Worm (Caenorhabditis elegans) whole organism, L4 larva: Measurements from ENCODE around the gene apc-11.

ENCODE experiments used
- R02D3.7 ChIP-seq: fragments of 150-350 bp; sonication (generic microtip); optimal IDR thresholded peaks from 3 replicates; lab custom pipeline; 2014; ENCODE audit warnings: missing biosample characterization, missing genetic modification characterization
- aly-2 ChIP-seq: sonication (generic microtip); optimal IDR thresholded peaks from 2 replicates; lab custom pipeline; 2018; ENCODE audit warnings: missing biosample characterization, missing genetic modification characterization
- lir-3 ChIP-seq: sonication (generic microtip); optimal IDR thresholded peaks from 2 replicates; lab custom pipeline; 2016; ENCODE audit warnings: mild to moderate bottlenecking, missing genetic modification characterization, missing compliant biosample characterization
- lsy-2 ChIP-seq, 2 experiments: fragments of 150-350 bp in 1 of 2; sonication (generic microtip) in 1 of 2; optimal IDR thresholded peaks; 2 replicates each; lab custom pipeline; 2014 to 2017; ENCODE audit warnings: missing biosample characterization in 2 of 2, missing genetic modification characterization in 2 of 2
- mdl-1 ChIP-seq, 2 experiments: fragments of 150-350 bp in 1 of 2; sonication (generic microtip) in 1 of 2; optimal IDR thresholded peaks; 2 replicates each; lab custom pipeline; 2014 to 2017; ENCODE audit warnings: missing biosample characterization in 2 of 2, missing genetic modification characterization in 2 of 2
- nhr-10 ChIP-seq: fragments of 150-350 bp; optimal IDR thresholded peaks from 2 replicates; lab custom pipeline; 2014; ENCODE audit warnings: missing biosample characterization, missing genetic modification characterization
- nhr-28 ChIP-seq: fragments of 150-350 bp; optimal IDR thresholded peaks from 2 replicates; lab custom pipeline; 2014; ENCODE audit warnings: missing biosample characterization, missing genetic modification characterization
- snpc-4 ChIP-seq: fragments of 150-350 bp; optimal IDR thresholded peaks from 2 replicates; lab custom pipeline; 2014; ENCODE audit warnings: missing biosample characterization, missing genetic modification characterization
- zag-1 ChIP-seq: fragments of 150-350 bp; optimal IDR thresholded peaks from 2 replicates; lab custom pipeline; 2014; ENCODE audit warnings: missing biosample characterization, missing genetic modification characterization
- ztf-11 ChIP-seq: fragments of 150-350 bp; optimal IDR thresholded peaks from 2 replicates; lab custom pipeline; 2014; ENCODE audit warnings: missing biosample characterization, missing genetic modification characterization

DNA sequence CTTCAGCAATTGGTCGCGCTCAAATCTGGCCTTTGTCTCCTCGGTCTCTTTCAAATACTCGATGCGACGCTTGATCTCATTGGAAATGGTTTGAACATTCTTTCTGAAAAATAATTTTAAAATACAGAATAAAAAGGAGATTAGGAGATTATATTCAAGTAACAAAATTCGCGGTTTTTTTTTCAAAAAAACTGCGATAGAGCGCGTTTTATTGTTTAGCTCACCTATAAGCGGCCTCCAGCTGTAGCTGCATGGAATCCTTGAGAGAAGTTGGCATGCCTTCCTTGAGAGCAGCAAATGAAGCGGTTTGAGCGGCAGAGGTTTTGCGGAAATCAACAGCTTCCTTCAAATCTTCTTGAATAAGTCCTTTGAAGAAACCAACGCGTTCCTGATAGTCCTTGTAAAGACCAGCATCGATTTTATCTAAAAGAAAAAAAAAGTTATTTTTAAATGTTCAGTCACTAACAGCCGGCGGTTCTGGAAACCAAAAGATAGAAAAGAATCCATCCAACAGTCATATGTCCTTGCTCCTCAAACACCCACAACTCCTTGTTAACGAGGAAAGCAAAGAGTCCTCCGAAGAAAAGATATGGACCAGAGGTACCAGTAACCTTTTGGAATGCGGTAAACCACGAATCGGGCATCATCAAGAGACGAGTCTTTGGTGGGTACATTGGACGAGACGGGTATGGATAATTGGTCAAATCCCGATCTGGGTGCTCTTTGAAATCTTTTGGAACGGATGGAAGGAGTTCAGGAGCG, 719 bp upstream of the apc-11 start:
- no peak for TF ChIP-seq lir-3 (tag; lab: Kevin White, UChicago)
- TF ChIP-seq snpc-4 (tag; lab: Kevin White, UChicago), result no peak
- no peak for TF ChIP-seq zag-1 (tag; lab: Kevin White, UChicago)
- no peak for TF ChIP-seq R02D3.7 (tag; lab: Kevin White, UChicago)
- TF ChIP-seq mdl-1 (tag; optimal IDR thresholded peaks at IDR 0.05; lab: Kevin White, UChicago), result no peak
- TF ChIP-seq nhr-28 (tag; lab: Kevin White, UChicago), result no peak
- no peak for TF ChIP-seq lsy-2 (tag; optimal IDR thresholded peaks at IDR 0.05; lab: Kevin White, UChicago)
- no peak for TF ChIP-seq nhr-10 (tag; lab: Kevin White, UChicago)
- no peak for TF ChIP-seq ztf-11
- TF ChIP-seq aly-2 (tag; lab: Kevin White, UChicago), result no peak
